Fruit fly (Drosophila melanogaster) whole organism, embryonic: ENCODE data around the gene CG6785.

ENCODE experiments used
- Abd-B ChIP-seq: fragments of 200-800 bp; sonication (Bioruptor generic); optimal IDR thresholded peaks from 2 replicates; lab custom pipeline; 2018; ENCODE audit warnings: missing biosample characterization, mild to moderate bottlenecking, missing genetic modification characterization, moderate library complexity
- Bdp1 ChIP-seq: fragments of 200-800 bp; sonication (Bioruptor generic); optimal IDR thresholded peaks from 3 replicates; lab custom pipeline; 2016; ENCODE audit warnings: missing biosample characterization, missing genetic modification characterization
- CG10366 ChIP-seq: fragments of 200-800 bp; sonication (Bioruptor generic); IDR thresholded peaks from 2 replicates; pipeline ENCODE4 v1.3.6; 2022; ENCODE audit warnings: missing biosample characterization, missing genetic modification characterization
- CG10543 ChIP-seq: fragments of 200-800 bp; sonication (Bioruptor generic); optimal IDR thresholded peaks from 3 replicates; lab custom pipeline; 2017; ENCODE audit warnings: missing biosample characterization, mild to moderate bottlenecking, missing genetic modification characterization, moderate library complexity
- CG12155 ChIP-seq: fragments of 200-800 bp; sonication (Bioruptor generic); optimal IDR thresholded peaks from 3 replicates; lab custom pipeline; 2016; ENCODE audit warnings: missing biosample characterization, missing genetic modification characterization
- CG12219 ChIP-seq: fragments of 200-800 bp; sonication (Bioruptor generic); optimal IDR thresholded peaks from 3 replicates; lab custom pipeline; 2018; ENCODE audit warnings: missing biosample characterization, mild to moderate bottlenecking, missing genetic modification characterization
- CG12299 ChIP-seq: fragments of 200-800 bp; sonication (Bioruptor generic); optimal IDR thresholded peaks from 2 replicates; lab custom pipeline; 2018; ENCODE audit warnings: missing biosample characterization, mild to moderate bottlenecking, missing genetic modification characterization
- CG12391 ChIP-seq: fragments of 200-800 bp; sonication (Bioruptor generic); optimal IDR thresholded peaks from 3 replicates; lab custom pipeline; 2018; ENCODE audit warnings: missing biosample characterization, mild to moderate bottlenecking, missing genetic modification characterization, moderate library complexity
- CG12744 ChIP-seq: fragments of 200-800 bp; sonication (Bioruptor generic); optimal IDR thresholded peaks from 2 replicates; lab custom pipeline; 2016; ENCODE audit warnings: missing biosample characterization, missing genetic modification characterization
- CG12942 ChIP-seq: fragments of 200-800 bp; sonication (Bioruptor generic); optimal IDR thresholded peaks from 3 replicates; lab custom pipeline; 2016; ENCODE audit warnings: missing biosample characterization, missing genetic modification characterization
- CG14014 ChIP-seq: fragments of 200-800 bp; sonication (Bioruptor generic); IDR thresholded peaks from 2 replicates; pipeline ENCODE4 v1.3.6; 2022; ENCODE audit warnings: missing biosample characterization, missing genetic modification characterization
- CG14441 ChIP-seq: fragments of 200-800 bp; sonication (Bioruptor generic); IDR thresholded peaks from 2 replicates; pipeline ENCODE4 v1.3.6; 2022; ENCODE audit warnings: missing biosample characterization, missing genetic modification characterization
- CG14667 ChIP-seq: fragments of 200-800 bp; sonication (Bioruptor generic); IDR thresholded peaks from 2 replicates; pipeline ENCODE4 v1.3.6; 2022; ENCODE audit warnings: missing biosample characterization, missing genetic modification characterization
- CG14860 ChIP-seq: fragments of 200-800 bp; sonication (Bioruptor generic); IDR thresholded peaks from 3 replicates; pipeline ENCODE4 v1.3.6; 2022; ENCODE audit warnings: missing biosample characterization, missing genetic modification characterization; ENCODE audit not compliant: partially characterized antibody
- CG2116 ChIP-seq: fragments of 200-800 bp; sonication (Bioruptor generic); optimal IDR thresholded peaks from 3 replicates; lab custom pipeline; 2018; ENCODE audit warnings: missing biosample characterization, mild to moderate bottlenecking, missing genetic modification characterization
- CG34376 ChIP-seq: fragments of 200-800 bp; sonication (Bioruptor generic); optimal IDR thresholded peaks from 2 replicates; lab custom pipeline; 2018; ENCODE audit warnings: missing biosample characterization, mild to moderate bottlenecking, missing genetic modification characterization
- CG4617 ChIP-seq: fragments of 200-800 bp; sonication (Bioruptor generic); optimal IDR thresholded peaks from 3 replicates; lab custom pipeline; 2016; ENCODE audit warnings: missing biosample characterization, missing genetic modification characterization, borderline replicate concordance
- CG4730 ChIP-seq: fragments of 200-800 bp; sonication (Bioruptor generic); IDR thresholded peaks from 2 replicates; pipeline ENCODE4 v1.3.6; 2022; ENCODE audit warnings: missing biosample characterization, missing genetic modification characterization
- CG5245 ChIP-seq: fragments of 200-800 bp; sonication (Bioruptor generic); optimal IDR thresholded peaks from 3 replicates; lab custom pipeline; 2016; ENCODE audit warnings: missing biosample characterization, missing genetic modification characterization
- CG6254 ChIP-seq: fragments of 200-800 bp; sonication (Bioruptor generic); optimal IDR thresholded peaks from 3 replicates; lab custom pipeline; 2017; ENCODE audit warnings: mild to moderate bottlenecking, missing biosample characterization, missing genetic modification reagents, missing genetic modification characterization
- CG8478 ChIP-seq: fragments of >200 bp; optimal IDR thresholded peaks from 2 replicates; lab custom pipeline; 2018
- CG9215 ChIP-seq: fragments of 200-800 bp; sonication (Bioruptor generic); IDR thresholded peaks from 2 replicates; pipeline ENCODE4 v1.3.6; 2022; ENCODE audit warnings: missing biosample characterization, missing genetic modification characterization
- CG9437 ChIP-seq: fragments of 200-800 bp; sonication (Bioruptor generic); optimal IDR thresholded peaks from 2 replicates; lab custom pipeline; 2018; ENCODE audit warnings: missing biosample characterization, mild to moderate bottlenecking, missing genetic modification characterization
- CkIIα-i1 ChIP-seq: fragments of 200-800 bp; sonication (Bioruptor generic); IDR thresholded peaks from 2 replicates; pipeline ENCODE4 v1.3.6; 2022; ENCODE audit warnings: missing biosample characterization, missing genetic modification characterization
- CoRest ChIP-seq: fragments of 200-800 bp; sonication (Bioruptor generic); optimal IDR thresholded peaks from 3 replicates; lab custom pipeline; 2018; ENCODE audit warnings: missing biosample characterization, mild to moderate bottlenecking, missing genetic modification characterization, moderate library complexity
- CrebB ChIP-seq: fragments of 200-800 bp; sonication (Bioruptor generic); optimal IDR thresholded peaks from 3 replicates; lab custom pipeline; 2018; ENCODE audit warnings: missing biosample characterization, mild to moderate bottlenecking, missing genetic modification characterization
- Deaf1 ChIP-seq: fragments of 200-800 bp; optimal IDR thresholded peaks from 3 replicates; lab custom pipeline; 2019; ENCODE audit warnings: missing biosample characterization, mild to moderate bottlenecking, missing genetic modification characterization, moderate library complexity
- HLHmδ ChIP-seq: fragments of 200-800 bp; sonication (Bioruptor generic); optimal IDR thresholded peaks from 2 replicates; lab custom pipeline; 2018; ENCODE audit warnings: missing biosample characterization, mild to moderate bottlenecking, missing genetic modification characterization, moderate library complexity
- NC2β ChIP-seq: fragments of 200-800 bp; sonication (Bioruptor generic); optimal IDR thresholded peaks from 2 replicates; lab custom pipeline; 2016; ENCODE audit warnings: missing biosample characterization, missing genetic modification characterization
- NFAT ChIP-seq: fragments of 200-800 bp; sonication (Bioruptor generic); IDR thresholded peaks from 2 replicates; pipeline ENCODE4 v1.3.6; 2022; ENCODE audit warnings: missing biosample characterization, missing genetic modification characterization
- Xrp1 ChIP-seq: fragments of 200-800 bp; sonication (Bioruptor generic); IDR thresholded peaks from 2 replicates; pipeline ENCODE4 v1.3.6; 2022; ENCODE audit warnings: missing biosample characterization, missing genetic modification characterization
- ash1 ChIP-seq: fragments of 200-800 bp; sonication (Bioruptor generic); optimal IDR thresholded peaks from 2 replicates; lab custom pipeline; 2018; ENCODE audit warnings: missing biosample characterization, mild to moderate bottlenecking, missing genetic modification characterization
- bbx ChIP-seq: fragments of 200-800 bp; sonication (Bioruptor generic); IDR thresholded peaks from 2 replicates; pipeline ENCODE4 v1.3.6; 2022; ENCODE audit warnings: missing biosample characterization, missing genetic modification characterization; ENCODE audit not compliant: partially characterized antibody
- bowl ChIP-seq: fragments of 200-800 bp; sonication (Bioruptor generic); IDR thresholded peaks from 2 replicates; pipeline ENCODE4 v1.3.6; 2022; ENCODE audit warnings: missing biosample characterization, missing genetic modification characterization
- dmrt99B ChIP-seq: fragments of 200-800 bp; sonication (Bioruptor generic); optimal IDR thresholded peaks from 2 replicates; lab custom pipeline; 2018; ENCODE audit warnings: missing biosample characterization, mild to moderate bottlenecking, missing genetic modification characterization, moderate library complexity
- fd102C ChIP-seq: fragments of 200-800 bp; sonication (Bioruptor generic); optimal IDR thresholded peaks from 2 replicates; lab custom pipeline; 2018; ENCODE audit warnings: missing biosample characterization, mild to moderate bottlenecking, missing genetic modification characterization, moderate library complexity
- fru ChIP-seq: fragments of >200 bp; optimal IDR thresholded peaks from 2 replicates; lab custom pipeline; 2017
- ham ChIP-seq: fragments of 200-800 bp; sonication (Bioruptor generic); IDR thresholded peaks from 2 replicates; pipeline ENCODE4 v1.3.6; 2022; ENCODE audit warnings: missing biosample characterization, missing genetic modification characterization
- hb ChIP-seq: fragments of 200-800 bp; sonication (Bioruptor generic); IDR thresholded peaks from 3 replicates; pipeline ENCODE4 v1.3.6; 2022; ENCODE audit warnings: missing biosample characterization, missing genetic modification characterization; ENCODE audit not compliant: partially characterized antibody
- her ChIP-seq: fragments of 200-800 bp; sonication (Bioruptor generic); optimal IDR thresholded peaks from 2 replicates; lab custom pipeline; 2016; ENCODE audit warnings: missing biosample characterization, missing genetic modification characterization
- ind ChIP-seq: fragments of 200-800 bp; sonication (Bioruptor generic); optimal IDR thresholded peaks from 3 replicates; lab custom pipeline; 2016; ENCODE audit warnings: missing biosample characterization, missing genetic modification characterization
- luna ChIP-seq: fragments of 200-800 bp; sonication (Bioruptor generic); optimal IDR thresholded peaks from 2 replicates; lab custom pipeline; 2016; ENCODE audit warnings: missing biosample characterization, missing genetic modification characterization
- pho ChIP-seq: fragments of 200-800 bp; sonication (Bioruptor generic); optimal IDR thresholded peaks from 2 replicates; lab custom pipeline; 2016; ENCODE audit warnings: missing biosample characterization, missing genetic modification characterization
- sd ChIP-seq: fragments of 200-800 bp; sonication (Bioruptor generic); optimal IDR thresholded peaks from 3 replicates; lab custom pipeline; 2018; ENCODE audit warnings: missing biosample characterization, mild to moderate bottlenecking, missing genetic modification characterization, moderate library complexity
- seq ChIP-seq: fragments of 200-800 bp; sonication (Bioruptor generic); IDR thresholded peaks from 2 replicates; pipeline ENCODE4 v1.3.6; 2022; ENCODE audit warnings: missing biosample characterization, missing genetic modification characterization
- slbo ChIP-seq: fragments of 200-800 bp; sonication (Bioruptor generic); IDR thresholded peaks from 2 replicates; pipeline ENCODE4 v1.3.6; 2022; ENCODE audit warnings: missing biosample characterization, missing genetic modification characterization
- sqz ChIP-seq: fragments of 200-800 bp; sonication (Bioruptor generic); optimal IDR thresholded peaks from 3 replicates; lab custom pipeline; 2018; ENCODE audit warnings: missing biosample characterization, mild to moderate bottlenecking, missing genetic modification characterization
- toy ChIP-seq: fragments of 200-800 bp; sonication (Bioruptor generic); IDR thresholded peaks from 2 replicates; pipeline ENCODE4 v1.3.6; 2022; ENCODE audit warnings: missing biosample characterization, missing genetic modification characterization
- trem ChIP-seq: fragments of 200-800 bp; optimal IDR thresholded peaks from 3 replicates; lab custom pipeline; 2019; ENCODE audit warnings: missing biosample characterization, mild to moderate bottlenecking, missing genetic modification characterization, moderate library complexity
- tup ChIP-seq: fragments of 200-800 bp; sonication (Bioruptor generic); optimal IDR thresholded peaks from 2 replicates; lab custom pipeline; 2016; ENCODE audit warnings: missing biosample characterization, mild to moderate bottlenecking, missing genetic modification characterization, moderate library complexity
- usp ChIP-seq: fragments of >200 bp; optimal IDR thresholded peaks from 2 replicates; lab custom pipeline; 2017; ENCODE audit warnings: missing biosample characterization, missing genetic modification characterization
- z ChIP-seq: fragments of 200-800 bp; sonication (Bioruptor generic); IDR thresholded peaks from 3 replicates; pipeline ENCODE4 v1.3.6; 2022; ENCODE audit warnings: missing biosample characterization, missing genetic modification characterization
- zen ChIP-seq: fragments of 200-800 bp; sonication (Bioruptor generic); optimal IDR thresholded peaks from 3 replicates; lab custom pipeline; 2018; ENCODE audit warnings: missing biosample characterization, mild to moderate bottlenecking, missing genetic modification characterization, moderate library complexity

Gene CG6785

DNA sequence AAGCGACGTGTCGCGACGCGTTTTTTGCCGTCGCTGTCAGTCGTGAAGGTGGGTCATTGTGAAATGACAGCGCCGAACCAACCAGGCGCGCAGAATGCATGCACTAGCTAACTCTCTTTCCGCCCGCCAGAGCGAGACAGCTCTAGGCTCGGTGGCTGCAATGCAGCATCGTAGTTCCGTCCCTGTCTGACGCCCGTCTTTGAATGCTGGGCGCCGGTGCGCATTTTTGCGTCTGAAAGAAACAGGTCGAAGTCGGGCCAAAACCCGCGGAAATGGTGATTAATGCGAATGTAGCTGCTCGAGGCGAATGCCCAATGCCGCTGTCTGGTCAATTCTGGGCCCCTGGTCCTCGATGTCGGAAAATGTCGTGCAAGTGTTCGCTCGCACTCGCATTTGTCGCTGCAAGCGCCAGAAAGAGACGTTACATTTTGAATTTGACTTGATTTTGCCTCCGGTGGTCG lies 37.6 kb downstream of the CG6785 start (continued):
- TF ChIP-seq CG5245 = no peak
- peak; percentile 88 for TF ChIP-seq zen (tag; lab: Kevin White, UChicago)
- peak; percentile 37 for TF ChIP-seq trem (tag; lab: Kevin White, UChicago)
- TF ChIP-seq usp = no peak
- no peak for TF ChIP-seq CG2116 (GFP tag; lab: Kevin White, UChicago)
- peak; percentile 14 for TF ChIP-seq Bdp1
- peak; percentile 57 for TF ChIP-seq CG12155 (GFP tag; lab: Kevin White, UChicago)
- peak; percentile 92 for TF ChIP-seq Deaf1 (tag; lab: Kevin White, UChicago)
- TF ChIP-seq fru (lab: Kevin White, UChicago) = no peak
- no peak for TF ChIP-seq seq (GFP tag; lab: Robert Waterston, UW)
- TF ChIP-seq ham (GFP tag; lab: Robert Waterston, UW) = no peak
- no peak for TF ChIP-seq tup (GFP tag; lab: Kevin White, UChicago)
- TF ChIP-seq NFAT (GFP tag; lab: Robert Waterston, UW) = no peak
- no peak for TF ChIP-seq CG4730 (GFP tag; lab: Robert Waterston, UW)
- TF ChIP-seq CG14441 (GFP tag; lab: Robert Waterston, UW) = no peak
- no peak for TF ChIP-seq CG12299 (tag; lab: Kevin White, UChicago)
- peak; percentile 72 for TF ChIP-seq dmrt99B (tag; lab: Kevin White, UChicago)
- no peak for TF ChIP-seq CG14860 (GFP tag; lab: Robert Waterston, UW)
- TF ChIP-seq CG10543 (GFP tag; lab: Kevin White, UChicago) = peak; percentile 100
- TF ChIP-seq sqz (GFP tag; lab: Kevin White, UChicago) = peak; percentile 96
- peak; percentile 21 for TF ChIP-seq CoRest
- no peak for TF ChIP-seq ind
- TF ChIP-seq CG6254 (GFP tag; lab: Kevin White, UChicago) = peak; percentile 92
- no peak for TF ChIP-seq CG14667 (GFP tag; lab: Robert Waterston, UW)
- TF ChIP-seq HLHmδ (GFP tag; lab: Kevin White, UChicago) = peak; percentile 96
- peak; percentile 77 for TF ChIP-seq her (GFP tag; lab: Kevin White, UChicago)
- no peak for TF ChIP-seq bbx
- TF ChIP-seq CG10366 (GFP tag; lab: Robert Waterston, UW) = no peak
- TF ChIP-seq CG34376 (GFP tag; lab: Kevin White, UChicago) = peak; percentile 98
- no peak for TF ChIP-seq luna
- peak; percentile 85 for TF ChIP-seq CG12219 (GFP tag; lab: Kevin White, UChicago)
- no peak for TF ChIP-seq z (GFP tag; lab: Robert Waterston, UW)
- no peak for TF ChIP-seq toy
- peak; percentile 66 for TF ChIP-seq NC2β (GFP tag; lab: Kevin White, UChicago)
- TF ChIP-seq CG14014 (GFP tag; lab: Robert Waterston, UW) = no peak
- no peak for TF ChIP-seq Xrp1 (GFP tag; lab: Robert Waterston, UW)
- TF ChIP-seq CG4617 = no peak
- peak; percentile 50 for TF ChIP-seq fd102C
- TF ChIP-seq sd = peak; percentile 100
- TF ChIP-seq CG9215 = no peak
- TF ChIP-seq ash1 = no peak
- no peak for TF ChIP-seq CG9437
- no peak for TF ChIP-seq Abd-B (GFP tag; lab: Kevin White, UChicago)
- no peak for TF ChIP-seq CG12942 (GFP tag; lab: Kevin White, UChicago)
- no peak for TF ChIP-seq CkIIα-i1 (GFP tag; lab: Robert Waterston, UW)
- no peak for TF ChIP-seq bowl (GFP tag; lab: Robert Waterston, UW)
- no peak for TF ChIP-seq hb
- TF ChIP-seq CG12744 = peak; percentile 34
- no peak for TF ChIP-seq slbo
- peak; percentile 28 for TF ChIP-seq pho
- TF ChIP-seq CG12391 (tag; lab: Kevin White, UChicago) = peak; percentile 24
- peak; percentile 74 for TF ChIP-seq CrebB (tag; lab: Kevin White, UChicago)
- TF ChIP-seq CG8478 (lab: Kevin White, UChicago) = peak; percentile 94
